Fruit fly (Drosophila melanogaster) whole organism, embryonic: ENCODE data around the gene CanB.

Experiments
- B-H2 ChIP-seq: fragments of 200-800 bp; sonication (Bioruptor generic); optimal IDR thresholded peaks from 2 replicates; lab custom pipeline; 2018; ENCODE audit warnings: missing biosample characterization, mild to moderate bottlenecking, missing genetic modification characterization
- Bdp1 ChIP-seq: fragments of 200-800 bp; sonication (Bioruptor generic); optimal IDR thresholded peaks from 3 replicates; lab custom pipeline; 2016; ENCODE audit warnings: missing biosample characterization, missing genetic modification characterization
- Bteb2 ChIP-seq: fragments of 200-800 bp; sonication (Bioruptor generic); optimal IDR thresholded peaks from 2 replicates; lab custom pipeline; 2016; ENCODE audit warnings: missing biosample characterization, missing genetic modification characterization
- CG10431 ChIP-seq: fragments of 200-800 bp; sonication (Bioruptor generic); optimal IDR thresholded peaks from 3 replicates; lab custom pipeline; 2018; ENCODE audit warnings: missing biosample characterization, mild to moderate bottlenecking, missing genetic modification characterization
- CG10462 ChIP-seq: fragments of 200-800 bp; sonication (Bioruptor generic); optimal IDR thresholded peaks from 2 replicates; lab custom pipeline; 2016; ENCODE audit warnings: missing biosample characterization, missing genetic modification characterization
- CG10979 ChIP-seq: fragments of 200-800 bp; sonication (Bioruptor generic); optimal IDR thresholded peaks from 2 replicates; lab custom pipeline; 2018; ENCODE audit warnings: missing biosample characterization, mild to moderate bottlenecking, missing genetic modification characterization, moderate library complexity
- CG11093 ChIP-seq: fragments of 200-800 bp; sonication (Bioruptor generic); IDR thresholded peaks from 3 replicates; pipeline ENCODE4 v1.3.6; 2022; ENCODE audit warnings: missing biosample characterization, missing genetic modification characterization
- CG11723 ChIP-seq: fragments of 200-800 bp; sonication (Bioruptor generic); optimal IDR thresholded peaks from 2 replicates; lab custom pipeline; 2017; ENCODE audit warnings: missing biosample characterization, mild to moderate bottlenecking, missing genetic modification characterization
- CG12299 ChIP-seq: fragments of 200-800 bp; sonication (Bioruptor generic); optimal IDR thresholded peaks from 2 replicates; lab custom pipeline; 2018; ENCODE audit warnings: missing biosample characterization, mild to moderate bottlenecking, missing genetic modification characterization
- CG13287 ChIP-seq: fragments of 200-800 bp; sonication (Bioruptor generic); IDR thresholded peaks from 2 replicates; pipeline ENCODE4 v1.3.6; 2022; ENCODE audit warnings: missing biosample characterization, missing genetic modification characterization; ENCODE audit not compliant: partially characterized antibody
- CG1602 ChIP-seq: fragments of 200-800 bp; sonication (Bioruptor generic); optimal IDR thresholded peaks from 3 replicates; lab custom pipeline; 2016; ENCODE audit warnings: missing biosample characterization, missing genetic modification characterization
- CG18599 ChIP-seq: fragments of 200-800 bp; sonication (Bioruptor generic); optimal IDR thresholded peaks from 3 replicates; lab custom pipeline; 2017; ENCODE audit warnings: missing biosample characterization, missing genetic modification characterization, mild to moderate bottlenecking, moderate library complexity, missing genetic modification reagents
- CG18619 ChIP-seq: fragments of 200-800 bp; sonication (Bioruptor generic); optimal IDR thresholded peaks from 3 replicates; lab custom pipeline; 2017; ENCODE audit warnings: missing biosample characterization, mild to moderate bottlenecking, missing genetic modification characterization
- CG32772 ChIP-seq: fragments of 200-800 bp; sonication (Bioruptor generic); IDR thresholded peaks from 2 replicates; pipeline ENCODE4 v1.3.6; 2022; ENCODE audit warnings: missing biosample characterization, missing genetic modification characterization
- CG3726 ChIP-seq: fragments of 200-800 bp; sonication (Bioruptor generic); IDR thresholded peaks from 3 replicates; pipeline ENCODE4, ENCODE4 v1.3.6; 2022; ENCODE audit warnings: missing biosample characterization, missing genetic modification characterization
- CG7928 ChIP-seq: fragments of 200-800 bp; sonication (Bioruptor generic); optimal IDR thresholded peaks from 2 replicates; lab custom pipeline; 2017; ENCODE audit warnings: missing biosample characterization, mild to moderate bottlenecking, missing genetic modification characterization
- CG9215 ChIP-seq: fragments of 200-800 bp; sonication (Bioruptor generic); IDR thresholded peaks from 2 replicates; pipeline ENCODE4 v1.3.6; 2022; ENCODE audit warnings: missing biosample characterization, missing genetic modification characterization
- D19B ChIP-seq: fragments of 200-800 bp; sonication (Bioruptor generic); optimal IDR thresholded peaks from 2 replicates; lab custom pipeline; 2017; ENCODE audit warnings: missing biosample characterization, mild to moderate bottlenecking, missing genetic modification characterization
- Dbx ChIP-seq: fragments of 200-800 bp; sonication (Bioruptor generic); IDR thresholded peaks from 3 replicates; pipeline ENCODE4 v1.3.6; 2022; ENCODE audit warnings: missing biosample characterization, missing genetic modification characterization
- Deaf1 ChIP-seq: fragments of 200-800 bp; optimal IDR thresholded peaks from 3 replicates; lab custom pipeline; 2019; ENCODE audit warnings: missing biosample characterization, mild to moderate bottlenecking, missing genetic modification characterization, moderate library complexity
- Dref ChIP-seq: fragments of 200-800 bp; sonication (Bioruptor generic); IDR thresholded peaks from 2 replicates; pipeline ENCODE4 v1.3.6; 2022; ENCODE audit warnings: missing biosample characterization, missing genetic modification characterization
- H2.0 ChIP-seq: fragments of 200-800 bp; sonication (Bioruptor generic); IDR thresholded peaks from 2 replicates; pipeline ENCODE4 v1.3.6; 2022; ENCODE audit warnings: missing biosample characterization, missing genetic modification characterization
- Med ChIP-seq: fragments of 200-800 bp; sonication (Bioruptor generic); peaks from one replicate; lab custom pipeline; 2016; ENCODE audit warnings: missing biosample characterization, missing genetic modification characterization, mild to moderate bottlenecking, inconsistent platforms, moderate library complexity
- NC2β ChIP-seq: fragments of 200-800 bp; sonication (Bioruptor generic); optimal IDR thresholded peaks from 2 replicates; lab custom pipeline; 2016; ENCODE audit warnings: missing biosample characterization, missing genetic modification characterization
- NK7.1 ChIP-seq: fragments of 200-800 bp; sonication (Bioruptor generic); optimal IDR thresholded peaks from 3 replicates; lab custom pipeline; 2016; ENCODE audit warnings: missing biosample characterization, missing genetic modification characterization
- Rx ChIP-seq: fragments of 200-800 bp; sonication (Bioruptor generic); IDR thresholded peaks from 2 replicates; pipeline ENCODE4 v1.3.6; 2022; ENCODE audit warnings: missing biosample characterization, missing genetic modification characterization
- Sin3A ChIP-seq: fragments of >200 bp; optimal IDR thresholded peaks from 2 replicates; lab custom pipeline; 2018
- Sry-β ChIP-seq: fragments of 200-800 bp; sonication (Bioruptor generic); optimal IDR thresholded peaks from 2 replicates; lab custom pipeline; 2018; ENCODE audit warnings: missing biosample characterization, mild to moderate bottlenecking, missing genetic modification characterization, moderate library complexity
- Ssrp ChIP-seq: fragments of 200-800 bp; sonication (Bioruptor generic); optimal IDR thresholded peaks from 2 replicates; lab custom pipeline; 2018; ENCODE audit warnings: missing biosample characterization, mild to moderate bottlenecking, missing genetic modification characterization, moderate library complexity
- TFAM ChIP-seq: fragments of 200-800 bp; sonication (Bioruptor generic); optimal IDR thresholded peaks from 2 replicates; lab custom pipeline; 2017; ENCODE audit warnings: missing biosample characterization, missing genetic modification characterization, inconsistent platforms
- Tbp ChIP-seq: fragments of >200 bp; optimal IDR thresholded peaks from 2 replicates; lab custom pipeline; 2018; ENCODE audit warnings: missing biosample characterization, missing genetic modification characterization
- Xbp1 ChIP-seq: fragments of 200-800 bp; sonication (Bioruptor generic); optimal IDR thresholded peaks from 3 replicates; lab custom pipeline; 2016; ENCODE audit warnings: missing biosample characterization, mild to moderate bottlenecking, missing genetic modification characterization
- aop ChIP-seq: fragments of 200-800 bp; sonication (Bioruptor generic); IDR thresholded peaks from 2 replicates; pipeline ENCODE4 v1.3.6; 2022; ENCODE audit warnings: missing biosample characterization, missing genetic modification characterization
- cas ChIP-seq: fragments of 200-800 bp; sonication (Bioruptor generic); IDR thresholded peaks from 2 replicates; pipeline ENCODE4 v1.3.6; 2022; ENCODE audit warnings: missing biosample characterization, missing genetic modification characterization
- caup ChIP-seq: fragments of 200-800 bp; sonication (Bioruptor generic); optimal IDR thresholded peaks from 3 replicates; lab custom pipeline; 2017; ENCODE audit warnings: missing biosample characterization, mild to moderate bottlenecking, missing genetic modification characterization, moderate library complexity; ENCODE audit not compliant: severe bottlenecking
- chinmo ChIP-seq: fragments of 200-800 bp; sonication (Bioruptor generic); IDR thresholded peaks from 4 replicates; pipeline ENCODE4 v1.3.6; 2022; ENCODE audit warnings: missing biosample characterization, missing genetic modification characterization; ENCODE audit not compliant: partially characterized antibody
- dan ChIP-seq: fragments of 200-800 bp; sonication (Bioruptor generic); IDR thresholded peaks from 2 replicates; pipeline ENCODE4 v1.3.6; 2022; ENCODE audit warnings: missing biosample characterization, missing genetic modification characterization
- dysf ChIP-seq: fragments of 200-800 bp; sonication (Bioruptor generic); IDR thresholded peaks from 3 replicates; pipeline ENCODE4 v1.3.6; 2022; ENCODE audit warnings: missing biosample characterization, missing genetic modification characterization
- esg ChIP-seq: fragments of 200-800 bp; sonication (Bioruptor generic); conservative IDR thresholded peaks from 2 replicates; pipeline ENCODE4 v1.3.6; 2022; ENCODE audit warnings: missing biosample characterization, missing genetic modification characterization
- eve ChIP-seq, 2 experiments: fragments of >200 bp; optimal IDR thresholded peaks; 2 replicates each; lab custom pipeline; 2017; ENCODE audit warnings: missing biosample characterization in 2 of 2, missing genetic modification characterization in 2 of 2
- lola ChIP-seq, 3 experiments: fragments of >200 bp in 2 of 3; fragments of 200-800 bp in 1 of 3; sonication (Bioruptor generic) in 1 of 3; optimal IDR thresholded peaks; 2 replicates each; lab custom pipeline; 2017 to 2019; ENCODE audit warnings: missing biosample characterization in 3 of 3, missing genetic modification characterization in 3 of 3, mild to moderate bottlenecking in 1 of 3, moderate library complexity in 1 of 3
- mirr ChIP-seq: fragments of 200-800 bp; sonication (Bioruptor generic); optimal IDR thresholded peaks from 3 replicates; lab custom pipeline; 2018; ENCODE audit warnings: missing biosample characterization, mild to moderate bottlenecking, missing genetic modification characterization
- nmo ChIP-seq: fragments of 200-800 bp; sonication (Bioruptor generic); optimal IDR thresholded peaks from 2 replicates; lab custom pipeline; 2018; ENCODE audit warnings: missing biosample characterization, mild to moderate bottlenecking, missing genetic modification characterization, moderate library complexity
- pho ChIP-seq: fragments of 200-800 bp; sonication (Bioruptor generic); optimal IDR thresholded peaks from 2 replicates; lab custom pipeline; 2016; ENCODE audit warnings: missing biosample characterization, missing genetic modification characterization
- pros ChIP-seq: fragments of 200-800 bp; sonication (Bioruptor generic); optimal IDR thresholded peaks from 3 replicates; lab custom pipeline; 2019; ENCODE audit warnings: missing biosample characterization, mild to moderate bottlenecking, missing genetic modification characterization, moderate library complexity
- scrt ChIP-seq: fragments of 200-800 bp; sonication (Bioruptor generic); optimal IDR thresholded peaks from 2 replicates; lab custom pipeline; 2018; ENCODE audit warnings: missing biosample characterization, mild to moderate bottlenecking, missing genetic modification characterization, moderate library complexity
- tgo ChIP-seq: fragments of 200-800 bp; sonication (Bioruptor generic); IDR thresholded peaks from 3 replicates; pipeline ENCODE4 v1.3.6; 2022; ENCODE audit warnings: missing biosample characterization, missing genetic modification characterization
- toy ChIP-seq: fragments of 200-800 bp; sonication (Bioruptor generic); IDR thresholded peaks from 2 replicates; pipeline ENCODE4 v1.3.6; 2022; ENCODE audit warnings: missing biosample characterization, missing genetic modification characterization
- ttk ChIP-seq: fragments of 200-800 bp; sonication (Bioruptor generic); IDR thresholded peaks from 2 replicates; pipeline ENCODE4 v2.1.2; 2022; ENCODE audit warnings: missing biosample characterization, missing genetic modification characterization
- wor ChIP-seq: fragments of 200-800 bp; sonication (Bioruptor generic); IDR thresholded peaks from 2 replicates; pipeline ENCODE4 v1.3.6; 2022; ENCODE audit warnings: missing biosample characterization, missing genetic modification characterization
- zen ChIP-seq: fragments of 200-800 bp; sonication (Bioruptor generic); optimal IDR thresholded peaks from 3 replicates; lab custom pipeline; 2018; ENCODE audit warnings: missing biosample characterization, mild to moderate bottlenecking, missing genetic modification characterization, moderate library complexity

CanB gene

dm6 chrX:5285835-5286234 lies 46.5 kb upstream of the CanB start (continued):
- TF ChIP-seq Dref (GFP tag; lab: Robert Waterston, UW) (no peak), eve (GFP tag; optimal IDR thresholded peaks at IDR 0.05; lab: Kevin White, UChicago) (peak in 1 of 2 experiments; percentile 46), NK7.1 (GFP tag; lab: Kevin White, UChicago) (no peak), dan (GFP tag; lab: Robert Waterston, UW) (no peak), CG18619 (GFP tag; lab: Kevin White, UChicago) (no peak), CG10431 (GFP tag; lab: Kevin White, UChicago) (no peak), CG10979 (peak; percentile 64), CG32772 (GFP tag; lab: Robert Waterston, UW) (0 out of 2 replicates have a peak, but pooled peaks have one; percentile 20), CG1602 (peak; percentile 36), aop (GFP tag; lab: Robert Waterston, UW) (no peak), Tbp (GFP tag; lab: Kevin White, UChicago) (no peak), mirr (GFP tag; lab: Kevin White, UChicago) (no peak), CG13287 (GFP tag; lab: Robert Waterston, UW) (no peak), esg (GFP tag; lab: Robert Waterston, UW) (no peak), CG3726 (no peak), wor (GFP tag; lab: Robert Waterston, UW) (peak; percentile 26; the same call in 1 of the 2 replicates), lola (GFP tag; optimal IDR thresholded peaks at IDR 0.05; lab: Kevin White, UChicago) (no peak), chinmo (GFP tag; lab: Robert Waterston, UW) (no peak), CG11723 (GFP tag; lab: Kevin White, UChicago) (no peak), ttk (GFP tag; lab: Robert Waterston, UW) (peak; percentile 34; the same call in 1 of the 2 replicates), D19B (GFP tag; lab: Kevin White, UChicago) (peak; percentile 82), tgo (GFP tag; lab: Robert Waterston, UW) (peak; percentile 38; the same call in 2 of the 3 replicates), CG18599 (GFP tag; lab: Kevin White, UChicago) (peak; percentile 77), CG11093 (GFP tag; lab: Robert Waterston, UW) (no peak), CG12299 (tag; lab: Kevin White, UChicago) (no peak), Rx (GFP tag; lab: Robert Waterston, UW) (no peak), zen (tag; lab: Kevin White, UChicago) (peak; percentile 84), CG10462 (GFP tag; lab: Kevin White, UChicago) (no peak), caup (GFP tag; lab: Kevin White, UChicago) (peak; percentile 59), cas (no peak), dysf (GFP tag; lab: Robert Waterston, UW) (peak; percentile 65; the same call in 2 of the 3 replicates), B-H2 (peak; percentile 2), scrt (peak; percentile 20), Sry-β (no peak), Ssrp (no peak), toy (GFP tag; lab: Robert Waterston, UW) (no peak), Deaf1 (tag; lab: Kevin White, UChicago) (peak; percentile 38), nmo (peak; percentile 23), Bteb2 (no peak), CG9215 (0 out of 2 replicates have a peak, but pooled peaks have one; percentile 7), pros (GFP tag; lab: Kevin White, UChicago) (no peak), Xbp1 (peak; percentile 43), pho (peak; percentile 55), Dbx (GFP tag; lab: Robert Waterston, UW) (peak; percentile 57; the same call in 1 of the 3 replicates), Med (GFP tag; lab: Kevin White, UChicago) (peak; percentile 77), Bdp1 (GFP tag; lab: Kevin White, UChicago) (no peak), H2.0 (GFP tag; lab: Robert Waterston, UW) (0 out of 2 replicates have a peak, but pooled peaks have one; percentile 30), Sin3A (no peak), NC2β (GFP tag; lab: Kevin White, UChicago) (no peak), CG7928 (GFP tag; lab: Kevin White, UChicago) (no peak), TFAM (GFP tag; lab: Kevin White, UChicago) (no peak)
